Worm (Caenorhabditis elegans) whole organism, L4 larva: ENCODE data around the gene C23F12.4.
A peak's percentile ranks its signal among the peaks of the same experiment; 100 is the strongest.

Source experiments
- F44E2.7 ChIP-seq: fragments of 200-800 bp; sonication (Bioruptor generic); IDR thresholded peaks from 2 replicates; pipeline ENCODE4 v2.1.2; 2022; ENCODE audit warnings: missing genetic modification characterization, missing compliant biosample characterization
- ceh-20 ChIP-seq: fragments of 200-800 bp; sonication (Bioruptor generic); IDR thresholded peaks from 2 replicates; pipeline ENCODE4 v1.3.6; 2022; ENCODE audit warnings: missing genetic modification reagents, missing genetic modification characterization, missing compliant biosample characterization
- ctbp-1 ChIP-seq: fragments of 200-800 bp; sonication (Bioruptor generic); IDR thresholded peaks from 2 replicates; pipeline ENCODE4 v1.3.6; 2022; ENCODE audit warnings: missing genetic modification reagents, missing genetic modification characterization, missing compliant biosample characterization
- egl-27 ChIP-seq: sonication (generic microtip); optimal IDR thresholded peaks from 3 replicates; lab custom pipeline; 2017; ENCODE audit warnings: missing biosample characterization, missing genetic modification reagents, missing genetic modification characterization
- lin-1 ChIP-seq: fragments of 200-800 bp; sonication (Bioruptor generic); IDR thresholded peaks from 2 replicates; pipeline ENCODE4 v1.3.6; 2022; ENCODE audit warnings: missing genetic modification reagents, missing genetic modification characterization, missing compliant biosample characterization
- lin-13 ChIP-seq: fragments of 150-350 bp; optimal IDR thresholded peaks from 2 replicates; lab custom pipeline; 2014; ENCODE audit warnings: missing biosample characterization, missing genetic modification reagents, missing genetic modification characterization
- lin-15B ChIP-seq: fragments of 150-350 bp; sonication (generic microtip); optimal IDR thresholded peaks from 3 replicates; lab custom pipeline; 2014; ENCODE audit warnings: missing biosample characterization, missing genetic modification characterization

- TF ChIP-seq ceh-20 (GFP tag; lab: Robert Waterston, UW) (no peak), ctbp-1 (no peak), lin-15B (tag; lab: Kevin White, UChicago) (no peak), F44E2.7 (GFP tag; lab: Robert Waterston, UW) (no peak), egl-27 (tag; lab: Kevin White, UChicago) (no peak), lin-13 (peak; percentile 52), lin-1 (no peak)
Observed at ce11 chrX:9347380-9347979, 39.7 kb upstream of the C23F12.4 start, which contains the start of gene oga-1.
